Worm (Caenorhabditis elegans) whole organism, L1 larva: ENCODE results near the gene glt-5.

Source experiments
- Y116A8C.19 ChIP-seq: sonication (generic microtip); optimal IDR thresholded peaks from 2 replicates; lab custom pipeline; 2016; ENCODE audit warnings: missing compliant biosample characterization, missing genetic modification characterization, borderline replicate concordance
- efl-1 ChIP-seq, 4 experiments: fragments of 150-350 bp; optimal IDR thresholded peaks in 3 of 4; peaks in 1 of 4; 1 replicate in 1 of 4; 2 replicates in 3 of 4; lab custom pipeline; 2014; ENCODE audit warnings: missing biosample characterization in 2 of 4, missing genetic modification characterization in 2 of 4, missing genetic modification reagents in 2 of 4
- elt-2 ChIP-seq: sonication (generic microtip); optimal IDR thresholded peaks from 2 replicates; lab custom pipeline; 2016; ENCODE audit warnings: missing genetic modification characterization, mild to moderate bottlenecking, inconsistent platforms, missing compliant biosample characterization, missing genetic modification reagents
- lin-14 ChIP-seq: fragments of 200-800 bp; sonication (Bioruptor generic); optimal IDR thresholded peaks from 2 replicates; lab custom pipeline; 2018; ENCODE audit warnings: mild to moderate bottlenecking, missing genetic modification characterization, moderate library complexity, missing compliant biosample characterization
- nhr-90 ChIP-seq: sonication (generic microtip); optimal IDR thresholded peaks from 2 replicates; lab custom pipeline; 2016; ENCODE audit warnings: mild to moderate bottlenecking, missing genetic modification characterization, missing compliant biosample characterization; ENCODE audit not compliant: poor library complexity
- sup-37 ChIP-seq: fragments of 200-800 bp; sonication (Bioruptor generic); optimal IDR thresholded peaks from 2 replicates; lab custom pipeline; 2018; ENCODE audit warnings: mild to moderate bottlenecking, missing genetic modification characterization, missing compliant biosample characterization
- unc-130 ChIP-seq: fragments of 150-350 bp; optimal IDR thresholded peaks from 2 replicates; lab custom pipeline; 2017; ENCODE audit warnings: missing biosample characterization, missing genetic modification characterization, inconsistent platforms
- unc-30 ChIP-seq: sonication (generic microtip); optimal IDR thresholded peaks from 2 replicates; lab custom pipeline; 2017; ENCODE audit warnings: missing biosample characterization, missing genetic modification characterization

Gene glt-5

DNA sequence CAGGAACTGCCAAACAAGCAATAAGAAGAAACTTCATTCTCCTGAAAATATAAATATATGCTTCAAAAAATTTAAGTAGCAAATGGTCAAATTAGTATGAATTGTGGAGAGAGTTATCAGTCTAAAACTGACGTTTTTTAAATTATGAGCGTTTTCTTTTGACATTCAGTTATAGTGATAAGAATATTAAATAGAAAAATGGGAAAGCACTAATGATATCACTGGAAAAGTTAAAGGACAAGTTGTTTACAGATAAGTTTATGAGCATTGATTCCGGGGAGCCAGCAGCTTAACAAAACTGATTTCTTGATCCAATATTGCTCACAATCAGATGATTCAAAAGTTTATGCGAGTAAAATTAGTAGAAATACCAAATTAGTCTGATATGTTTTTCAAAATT, 48.3 kb downstream of the glt-5 start, which contains the start of gene ZK1320.3:
Gene ZK1320.3 (minus strand): TSS at position 41 of the 400 bp plus-strand sequence.
- TF ChIP-seq unc-30 (tag; lab: Kevin White, UChicago), result no peak
- TF ChIP-seq efl-1 (optimal IDR thresholded peaks at IDR 0.05; lab: Kevin White, UChicago), result no peak
- no peak for TF ChIP-seq efl-1 (GFP tag; optimal IDR thresholded peaks at IDR 0.05 in 1 of 2; lab: Kevin White, UChicago)
- no peak for TF ChIP-seq Y116A8C.19
- TF ChIP-seq unc-130 (tag; lab: Kevin White, UChicago), result no peak
- TF ChIP-seq lin-14, result no peak

DNA sequence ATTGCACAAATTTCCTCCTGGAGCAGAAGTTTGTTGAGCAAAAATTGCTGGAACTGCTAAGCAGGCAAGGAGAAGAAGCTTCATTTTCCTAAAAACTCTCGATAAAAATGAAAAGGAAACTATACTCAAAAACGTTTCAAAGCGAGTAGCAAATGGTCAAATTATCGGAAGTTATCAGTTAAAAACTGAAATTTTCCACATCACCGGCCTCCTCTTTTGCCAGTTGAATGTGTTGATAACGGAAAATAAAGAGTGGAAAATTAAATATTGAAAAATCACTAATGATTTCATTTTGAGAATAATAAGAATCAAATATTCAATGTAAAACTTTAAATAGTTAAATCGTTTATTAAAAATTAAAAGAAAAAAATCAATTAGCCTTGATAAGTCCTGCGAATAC, 49.8 kb downstream of the glt-5 start, which contains the start of gene ZK1320.2:
Gene ZK1320.2 (minus strand): TSS at position 88 of the 400 bp plus-strand sequence.
- TF ChIP-seq nhr-90 (tag; lab: Kevin White, UChicago), result no peak
- TF ChIP-seq elt-2 (tag; lab: Kevin White, UChicago), result peak; percentile 26
- no peak for TF ChIP-seq sup-37
